Worm (Caenorhabditis elegans) whole organism, L4/young adult: ENCODE results near the gene daf-28.

Experiments
- W03F9.2 ChIP-seq: fragments of 150-350 bp; optimal IDR thresholded peaks from 2 replicates; lab custom pipeline; 2014; ENCODE audit warnings: missing biosample characterization, missing genetic modification characterization
- dao-5 ChIP-seq: sonication (generic microtip); optimal IDR thresholded peaks from 2 replicates; lab custom pipeline; 2016; ENCODE audit warnings: missing genotype, missing genetic modification characterization, moderate library complexity, missing compliant biosample characterization
- him-1 ChIP-seq: sonication (generic microtip); optimal IDR thresholded peaks from 2 replicates; lab custom pipeline; 2016; ENCODE audit warnings: missing genotype, missing genetic modification reagents, missing genetic modification characterization, missing compliant biosample characterization

ce11 chrV:19794931-19795330, 20.0 kb upstream of the daf-28 start, which contains the start of gene M162.7:
- TF ChIP-seq dao-5 (tag; lab: Kevin White, UChicago) (no peak), W03F9.2 (tag; lab: Kevin White, UChicago) (no peak), him-1 (tag; lab: Kevin White, UChicago) (no peak)
